Worm (Caenorhabditis elegans) whole organism, L2 larva: Measurements from ENCODE around the gene glb-23.

Experiments
- dmd-4 ChIP-seq: sonication (generic microtip); optimal IDR thresholded peaks from 2 replicates; lab custom pipeline; 2017; ENCODE audit warnings: missing biosample characterization, missing genetic modification characterization
- elt-1 ChIP-seq: fragments of 150-350 bp; optimal IDR thresholded peaks from 2 replicates; lab custom pipeline; 2014; ENCODE audit warnings: missing biosample characterization, missing genetic modification characterization
- fos-1 ChIP-seq: fragments of 150-350 bp; optimal IDR thresholded peaks from 2 replicates; lab custom pipeline; 2014; ENCODE audit warnings: missing biosample characterization, missing genetic modification characterization
- nhr-11 ChIP-seq: fragments of 150-350 bp; optimal IDR thresholded peaks from 2 replicates; lab custom pipeline; 2014; ENCODE audit warnings: missing biosample characterization, missing genetic modification characterization
- sma-9 ChIP-seq, 2 experiments: fragments of 150-350 bp in 1 of 2; sonication (generic microtip) in 1 of 2; optimal IDR thresholded peaks; 2 replicates each; lab custom pipeline; 2014 to 2016; ENCODE audit warnings: missing genetic modification characterization in 2 of 2, mild to moderate bottlenecking in 1 of 2, missing biosample characterization in 1 of 2, missing compliant biosample characterization in 1 of 2, missing genetic modification reagents in 1 of 2, moderate library complexity in 1 of 2
- unc-62 ChIP-seq: fragments of 150-350 bp; optimal IDR thresholded peaks from 2 replicates; lab custom pipeline; 2014; ENCODE audit warnings: missing biosample characterization, missing genetic modification reagents, missing genetic modification characterization

ce11 chrIV:7184597-7184996 lies 34.7 kb downstream of the glb-23 start, which contains the start of gene clec-179:
- TF ChIP-seq dmd-4 (tag; lab: Kevin White, UChicago): no peak
- TF ChIP-seq fos-1 (tag; lab: Kevin White, UChicago): no peak
- TF ChIP-seq nhr-11 (tag; lab: Kevin White, UChicago): no peak
- TF ChIP-seq elt-1 (tag; lab: Kevin White, UChicago): no peak
- TF ChIP-seq sma-9 (GFP tag; optimal IDR thresholded peaks at IDR 0.05; lab: Kevin White, UChicago): no peak
- TF ChIP-seq sma-9 (tag; optimal IDR thresholded peaks at IDR 0.05; lab: Kevin White, UChicago): no peak
- TF ChIP-seq unc-62 (GFP tag; lab: Kevin White, UChicago): no peak
